Worm (Caenorhabditis elegans) whole organism, midembryonic: ENCODE results near the gene str-244.
"Not testable (repeated sequence)": the region's sequence is repeated elsewhere in the genome, so short reads cannot be mapped to it uniquely, and the experiment has no call there.

Experiments used
- T22C8.4 ChIP-seq: fragments of 200-800 bp; sonication (Bioruptor generic); IDR thresholded peaks from 2 replicates; pipeline ENCODE4 v1.3.6; 2022; ENCODE audit warnings: missing genetic modification characterization, missing compliant biosample characterization
- cog-1 ChIP-seq: sonication (generic microtip); optimal IDR thresholded peaks from 2 replicates; lab custom pipeline; 2016; ENCODE audit warnings: missing genetic modification characterization, missing compliant biosample characterization
- flt-1 ChIP-seq: fragments of 200-800 bp; sonication (Bioruptor generic); IDR thresholded peaks from 2 replicates; pipeline ENCODE4 v1.3.6; 2022; ENCODE audit warnings: missing genetic modification characterization, missing compliant biosample characterization
- klf-2 ChIP-seq: fragments of 200-800 bp; sonication (Bioruptor generic); conservative IDR thresholded peaks from 2 replicates; pipeline ENCODE4 v1.3.6; 2022; ENCODE audit warnings: missing genetic modification reagents, missing genetic modification characterization, missing compliant biosample characterization
- med-1 ChIP-seq: sonication (generic microtip); optimal IDR thresholded peaks from 2 replicates; lab custom pipeline; 2017; ENCODE audit warnings: missing genetic modification characterization, mild to moderate bottlenecking, missing compliant biosample characterization, antibody characterized with exemption, missing genetic modification reagents; ENCODE audit not compliant: insufficient read depth
- ref-1 ChIP-seq: fragments of 200-800 bp; sonication (Bioruptor generic); conservative IDR thresholded peaks from 2 replicates; pipeline ENCODE4 v1.3.6; 2022; ENCODE audit warnings: missing genetic modification reagents, missing genetic modification characterization, missing compliant biosample characterization
- tab-1 ChIP-seq: fragments of 200-800 bp; sonication (Bioruptor generic); IDR thresholded peaks from 2 replicates; pipeline ENCODE4 v1.3.6; 2022; ENCODE audit warnings: missing genetic modification characterization, missing compliant biosample characterization
- ztf-23 ChIP-seq: fragments of 200-800 bp; sonication (Bioruptor generic); IDR thresholded peaks from 2 replicates; pipeline ENCODE4 v1.3.6; 2022; ENCODE audit warnings: missing genetic modification reagents, missing genetic modification characterization, missing compliant biosample characterization
- ztf-29 ChIP-seq: fragments of 200-800 bp; sonication (Bioruptor generic); IDR thresholded peaks from 2 replicates; pipeline ENCODE4 v1.3.6; 2022; ENCODE audit warnings: missing genetic modification reagents, missing genetic modification characterization, missing compliant biosample characterization

Gene str-244

ce11 chrV:3086260-3086659 lies 27.4 kb upstream of the str-244 start, which contains the start of gene srt-8:
Gene srt-8, plus strand, starts transcription at chrV:3086560.
- TF ChIP-seq ztf-23 (GFP tag; lab: Robert Waterston, UW) (no peak), med-1 (GFP tag; lab: Kevin White, UChicago) (no peak), cog-1 (no peak), ref-1 (no peak), ztf-29 (no peak), klf-2 (GFP tag; lab: Robert Waterston, UW) (no peak), flt-1 (no peak), T22C8.4 (no peak), tab-1 (GFP tag; lab: Robert Waterston, UW) (no peak)

ce11 chrV:3081471-3081870 lies 22.6 kb upstream of the str-244 start, which contains the start of gene srt-7:
Gene srt-7, plus strand, starts transcription at chrV:3081771.
- no peak for TF ChIP-seq ztf-29
- no peak for TF ChIP-seq ztf-23 (GFP tag; lab: Robert Waterston, UW)
- no peak for TF ChIP-seq tab-1 (GFP tag; lab: Robert Waterston, UW)
- no peak for TF ChIP-seq ref-1
- TF ChIP-seq klf-2 (GFP tag; lab: Robert Waterston, UW): no peak
- TF ChIP-seq T22C8.4: no peak
- TF ChIP-seq cog-1: no peak
- TF ChIP-seq flt-1: no peak
- TF ChIP-seq med-1 (GFP tag; lab: Kevin White, UChicago): no peak

- TF ChIP-seq T22C8.4 (no peak), ztf-29 (no peak), flt-1 (no peak), tab-1 (GFP tag; lab: Robert Waterston, UW) (no peak), med-1 (GFP tag; lab: Kevin White, UChicago) (no peak)
Observed at ce11 chrV:3080792-3081191, 21.9 kb upstream of the str-244 start, which contains the start of gene srt-5. Gene srt-5, minus strand, starts transcription at chrV:3080892.

- TF ChIP-seq ztf-23 (GFP tag; lab: Robert Waterston, UW) (no peak), cog-1 (no peak), tab-1 (GFP tag; lab: Robert Waterston, UW) (no peak), ref-1 (no peak), ztf-29 (no peak), med-1 (GFP tag; lab: Kevin White, UChicago) (no peak), T22C8.4 (no peak), flt-1 (no peak), klf-2 (GFP tag; lab: Robert Waterston, UW) (no peak)
Observed at ce11 chrV:3071548-3071947, 12.7 kb upstream of the str-244 start, which contains the start of gene C50H11.13. Gene C50H11.13, minus strand, starts transcription at chrV:3071648.

- TF ChIP-seq ztf-23 (GFP tag; lab: Robert Waterston, UW): no peak
- TF ChIP-seq flt-1: no peak
- no peak for TF ChIP-seq ztf-29
- TF ChIP-seq tab-1 (GFP tag; lab: Robert Waterston, UW): no peak
- TF ChIP-seq klf-2 (GFP tag; lab: Robert Waterston, UW): no peak
- no peak for TF ChIP-seq med-1 (GFP tag; lab: Kevin White, UChicago)
- TF ChIP-seq ref-1: no peak
- no peak for TF ChIP-seq T22C8.4
- no peak for TF ChIP-seq cog-1
Observed at ce11 chrV:3069101-3069500, 10.2 kb upstream of the str-244 start, which contains the start of gene str-40. Gene str-40, minus strand, starts transcription at chrV:3069201.

ce11 chrV:3065928-3066327 lies 7.0 kb upstream of the str-244 start, which contains the start of gene srh-185:
Gene srh-185, plus strand, starts transcription at chrV:3066228.
- TF ChIP-seq ref-1: no peak
- no peak for TF ChIP-seq med-1 (GFP tag; lab: Kevin White, UChicago)
- TF ChIP-seq tab-1 (GFP tag; lab: Robert Waterston, UW): no peak
- TF ChIP-seq cog-1: no peak
- TF ChIP-seq klf-2 (GFP tag; lab: Robert Waterston, UW): no peak
- TF ChIP-seq flt-1: no peak
- TF ChIP-seq T22C8.4: no peak
- no peak for TF ChIP-seq ztf-23 (GFP tag; lab: Robert Waterston, UW)
- TF ChIP-seq ztf-29: no peak

ce11 chrV:3064418-3064817 lies 5.5 kb upstream of the str-244 start, which contains the start of gene srt-16:
Gene srt-16, minus strand, starts transcription at chrV:3064518.
- TF ChIP-seq tab-1 (GFP tag; lab: Robert Waterston, UW); ztf-23 (GFP tag; lab: Robert Waterston, UW); ztf-29: not testable (repeated sequence)

- no peak for TF ChIP-seq tab-1 (GFP tag; lab: Robert Waterston, UW)
- TF ChIP-seq klf-2 (GFP tag; lab: Robert Waterston, UW): no peak
- no peak for TF ChIP-seq ztf-23 (GFP tag; lab: Robert Waterston, UW)
- TF ChIP-seq T22C8.4: no peak
- TF ChIP-seq ztf-29: no peak
- no peak for TF ChIP-seq flt-1
- TF ChIP-seq med-1 (GFP tag; lab: Kevin White, UChicago): no peak
- no peak for TF ChIP-seq ref-1
- TF ChIP-seq cog-1: no peak
Observed at ce11 chrV:3062078-3062477, 3.2 kb upstream of the str-244 start, which contains the start of gene srt-15. Gene srt-15, minus strand, starts transcription at chrV:3062178.

- no peak for TF ChIP-seq klf-2 (GFP tag; lab: Robert Waterston, UW)
- no peak for TF ChIP-seq cog-1
- no peak for TF ChIP-seq T22C8.4
- no peak for TF ChIP-seq tab-1 (GFP tag; lab: Robert Waterston, UW)
- no peak for TF ChIP-seq flt-1
Observed at ce11 chrV:3054254-3054653, 4.6 kb downstream of the str-244 start, which contains the start of gene C50H11.8. Gene C50H11.8, plus strand, starts transcription at chrV:3054554.

- no peak for TF ChIP-seq cog-1
- TF ChIP-seq klf-2 (GFP tag; lab: Robert Waterston, UW): no peak
- TF ChIP-seq ztf-23 (GFP tag; lab: Robert Waterston, UW): no peak
- TF ChIP-seq flt-1: no peak
- no peak for TF ChIP-seq med-1 (GFP tag; lab: Kevin White, UChicago)
- TF ChIP-seq T22C8.4: no peak
- TF ChIP-seq tab-1 (GFP tag; lab: Robert Waterston, UW): no peak
- no peak for TF ChIP-seq ztf-29
- no peak for TF ChIP-seq ref-1
Observed at ce11 chrV:3046364-3046763, 12.5 kb downstream of the str-244 start.
